Worm (Caenorhabditis elegans) whole organism, L4 larva: ENCODE results near the gene Y22D7AL.7.
A peak's percentile ranks its signal among the peaks of the same experiment; 100 is the strongest.

ENCODE experiments used
- F44E2.7 ChIP-seq: fragments of 200-800 bp; sonication (Bioruptor generic); IDR thresholded peaks from 2 replicates; pipeline ENCODE4 v2.1.2; 2022; ENCODE audit warnings: missing genetic modification characterization, missing compliant biosample characterization
- F49E8.2 ChIP-seq: sonication (generic microtip); optimal IDR thresholded peaks from 2 replicates; lab custom pipeline; 2016; ENCODE audit warnings: missing compliant biosample characterization, mild to moderate bottlenecking, missing genetic modification characterization, borderline replicate concordance
- T26A8.4 ChIP-seq: fragments of 200-800 bp; sonication (Bioruptor generic); IDR thresholded peaks from 2 replicates; pipeline ENCODE4 v1.3.6; 2022; ENCODE audit warnings: missing genetic modification characterization, missing compliant biosample characterization
- Y105C5A.15 ChIP-seq: fragments of 200-800 bp; sonication (Bioruptor generic); IDR thresholded peaks from 2 replicates; pipeline ENCODE4 v1.3.6; 2022; ENCODE audit warnings: missing genetic modification characterization, missing compliant biosample characterization
- Y5F2A.4 ChIP-seq: fragments of 200-800 bp; sonication (Bioruptor generic); optimal IDR thresholded peaks from 2 replicates; lab custom pipeline; 2018; ENCODE audit warnings: mild to moderate bottlenecking, missing genetic modification characterization, missing compliant biosample characterization
- Y75B8A.6 ChIP-seq: fragments of 200-800 bp; sonication (Bioruptor generic); IDR thresholded peaks from 2 replicates; pipeline ENCODE4 v1.3.6; 2022; ENCODE audit warnings: missing genetic modification reagents, missing genetic modification characterization, missing compliant biosample characterization
- aha-1 ChIP-seq: fragments of 150-350 bp; peaks from one replicate; lab custom pipeline; 2014; ENCODE audit warnings: missing biosample characterization, missing genetic modification characterization
- ama-1 ChIP-seq: fragments of 150-350 bp; optimal IDR thresholded peaks from 2 replicates; lab custom pipeline; 2014; ENCODE audit warnings: inconsistent platforms, mixed read lengths
- attf-4 ChIP-seq: sonication (generic microtip); optimal IDR thresholded peaks from 3 replicates; lab custom pipeline; 2017; ENCODE audit warnings: missing biosample characterization, missing genetic modification characterization
- ceh-20 ChIP-seq: fragments of 200-800 bp; sonication (Bioruptor generic); IDR thresholded peaks from 2 replicates; pipeline ENCODE4 v1.3.6; 2022; ENCODE audit warnings: missing genetic modification reagents, missing genetic modification characterization, missing compliant biosample characterization
- ceh-28 ChIP-seq: fragments of 150-350 bp; optimal IDR thresholded peaks from 2 replicates; lab custom pipeline; 2014; ENCODE audit warnings: missing biosample characterization, missing genetic modification reagents, missing genetic modification characterization
- ces-1 ChIP-seq: fragments of 150-350 bp; sonication (generic microtip); optimal IDR thresholded peaks from 4 replicates; lab custom pipeline; 2014; ENCODE audit warnings: missing biosample characterization, missing genetic modification reagents, missing genetic modification characterization
- cey-2 ChIP-seq: sonication (generic microtip); optimal IDR thresholded peaks from 3 replicates; lab custom pipeline; 2017; ENCODE audit warnings: missing genetic modification characterization, mild to moderate bottlenecking, missing compliant biosample characterization, antibody characterized with exemption, borderline replicate concordance; ENCODE audit not compliant: insufficient read depth
- ctbp-1 ChIP-seq: fragments of 200-800 bp; sonication (Bioruptor generic); IDR thresholded peaks from 2 replicates; pipeline ENCODE4 v1.3.6; 2022; ENCODE audit warnings: missing genetic modification reagents, missing genetic modification characterization, missing compliant biosample characterization
- daf-19 ChIP-seq: fragments of 200-800 bp; sonication (Bioruptor generic); conservative IDR thresholded peaks from 2 replicates; pipeline ENCODE4 v1.3.6; 2022; ENCODE audit warnings: missing genetic modification characterization, missing compliant biosample characterization
- daf-8 ChIP-seq: fragments of 200-800 bp; sonication (Bioruptor generic); IDR thresholded peaks from 2 replicates; pipeline ENCODE4 v1.3.6; 2022; ENCODE audit warnings: missing genetic modification characterization, missing compliant biosample characterization
- lin-13 ChIP-seq: fragments of 150-350 bp; optimal IDR thresholded peaks from 2 replicates; lab custom pipeline; 2014; ENCODE audit warnings: missing biosample characterization, missing genetic modification reagents, missing genetic modification characterization
- lin-38 ChIP-seq: fragments of 200-800 bp; sonication (Bioruptor generic); IDR thresholded peaks from 2 replicates; pipeline ENCODE4 v1.3.6; 2022; ENCODE audit warnings: missing genetic modification reagents, missing genetic modification characterization, missing compliant biosample characterization
- madf-9 ChIP-seq: fragments of 200-800 bp; sonication (Bioruptor generic); conservative IDR thresholded peaks from 2 replicates; pipeline ENCODE4 v1.3.6; 2022; ENCODE audit warnings: missing genetic modification reagents, missing genetic modification characterization, missing compliant biosample characterization
- mes-2 ChIP-seq: sonication (generic microtip); optimal IDR thresholded peaks from 2 replicates; lab custom pipeline; 2016; ENCODE audit warnings: missing genotype, mild to moderate bottlenecking, missing genetic modification characterization, missing compliant biosample characterization; ENCODE audit not compliant: poor library complexity, severe bottlenecking
- mxl-3 ChIP-seq: fragments of 200-800 bp; sonication (Bioruptor generic); optimal IDR thresholded peaks from 2 replicates; lab custom pipeline; 2018; ENCODE audit warnings: mild to moderate bottlenecking, missing genetic modification characterization, missing compliant biosample characterization
- nhr-11 ChIP-seq: fragments of 150-350 bp; optimal IDR thresholded peaks from 2 replicates; lab custom pipeline; 2014; ENCODE audit warnings: missing biosample characterization, missing genetic modification characterization
- nhr-41 ChIP-seq: fragments of 200-800 bp; sonication (Bioruptor generic); IDR thresholded peaks from 2 replicates; pipeline ENCODE4 v1.3.6; 2022; ENCODE audit warnings: missing genetic modification reagents, missing genetic modification characterization, missing compliant biosample characterization
- nhr-76 ChIP-seq: fragments of 150-350 bp; optimal IDR thresholded peaks from 2 replicates; lab custom pipeline; 2014; ENCODE audit warnings: missing biosample characterization, missing genetic modification characterization
- nhr-77 ChIP-seq: fragments of 150-350 bp; optimal IDR thresholded peaks from 2 replicates; lab custom pipeline; 2014; ENCODE audit warnings: missing biosample characterization, missing genetic modification characterization
- php-3 ChIP-seq: fragments of 200-800 bp; sonication (Bioruptor generic); IDR thresholded peaks from 2 replicates; pipeline ENCODE4 v1.3.6; 2022; ENCODE audit warnings: missing genetic modification reagents, missing genetic modification characterization, missing compliant biosample characterization
- rbr-2 ChIP-seq: sonication (generic microtip); optimal IDR thresholded peaks from 2 replicates; lab custom pipeline; 2016; ENCODE audit warnings: missing genotype, missing genetic modification characterization, missing compliant biosample characterization
- sdz-12 ChIP-seq: fragments of 200-800 bp; sonication (Bioruptor generic); optimal IDR thresholded peaks from 2 replicates; lab custom pipeline; 2018; ENCODE audit warnings: mild to moderate bottlenecking, missing genetic modification characterization, missing compliant biosample characterization
- set-16 ChIP-seq: fragments of 200-800 bp; sonication (Bioruptor generic); IDR thresholded peaks from 2 replicates; pipeline ENCODE4 v1.3.6; 2022; ENCODE audit warnings: missing genetic modification reagents, missing genetic modification characterization, missing compliant biosample characterization
- spr-1 ChIP-seq: sonication (generic microtip); optimal IDR thresholded peaks from 2 replicates; lab custom pipeline; 2016; ENCODE audit warnings: mild to moderate bottlenecking, missing genetic modification characterization, missing compliant biosample characterization
- spr-3 ChIP-seq: fragments of 200-800 bp; sonication (Bioruptor generic); optimal IDR thresholded peaks from 2 replicates; lab custom pipeline; 2018; ENCODE audit warnings: mild to moderate bottlenecking, missing genetic modification characterization, missing compliant biosample characterization
- tra-1 ChIP-seq: fragments of 200-800 bp; sonication (Bioruptor generic); IDR thresholded peaks from 2 replicates; pipeline ENCODE4 v1.3.6; 2022; ENCODE audit warnings: missing genetic modification reagents, missing genetic modification characterization, missing compliant biosample characterization
- unc-130 ChIP-seq: sonication (generic microtip); optimal IDR thresholded peaks from 2 replicates; lab custom pipeline; 2016; ENCODE audit warnings: missing genetic modification reagents, missing genetic modification characterization, missing compliant biosample characterization
- zip-11 ChIP-seq: fragments of 200-800 bp; sonication (Bioruptor generic); IDR thresholded peaks from 2 replicates; pipeline ENCODE4 v1.3.6; 2022; ENCODE audit warnings: missing genetic modification characterization, missing compliant biosample characterization
- ztf-7 ChIP-seq: fragments of 150-350 bp; optimal IDR thresholded peaks from 2 replicates; lab custom pipeline; 2014; ENCODE audit warnings: missing biosample characterization, missing genetic modification characterization

The Y22D7AL.7 gene

DNA sequence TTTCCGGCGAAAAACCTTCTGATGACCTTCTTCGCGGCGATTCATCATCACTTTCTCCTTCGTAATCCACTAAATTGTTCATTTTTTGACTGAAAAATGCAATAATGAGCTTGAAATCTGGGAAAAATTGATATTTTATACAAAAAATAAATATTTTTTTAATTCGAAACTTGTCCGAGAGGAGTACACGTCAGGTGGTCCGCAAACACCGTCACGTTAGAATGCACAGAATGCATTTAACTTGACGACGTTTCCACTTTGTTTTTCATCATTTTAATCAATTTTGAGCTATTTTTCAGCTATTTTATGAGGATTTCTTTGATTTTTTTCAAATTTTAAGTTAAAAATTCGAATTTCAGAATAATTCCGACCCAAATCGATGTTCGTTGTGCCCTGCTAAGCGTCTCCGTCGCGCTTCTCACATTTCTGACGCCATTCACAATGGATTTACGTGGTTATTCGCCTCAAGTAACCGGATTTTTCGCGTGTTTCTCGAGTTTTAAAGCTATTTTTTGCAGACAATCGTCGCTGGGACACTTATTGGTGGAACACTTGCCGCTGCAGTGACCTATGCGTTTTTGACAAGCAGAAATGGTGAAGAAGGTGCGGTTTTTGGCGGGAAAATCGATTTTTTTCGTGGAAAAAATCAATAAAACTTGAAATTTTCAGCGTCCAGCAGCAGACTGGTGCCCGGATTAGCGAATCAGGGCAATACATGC lies 18.0 kb upstream of the Y22D7AL.7 start, which contains the start of the genes eelo-1 and Y67D2.2 (continued):
- no peak for TF ChIP-seq sdz-12 (GFP tag; lab: Kevin White, UChicago)

DNA sequence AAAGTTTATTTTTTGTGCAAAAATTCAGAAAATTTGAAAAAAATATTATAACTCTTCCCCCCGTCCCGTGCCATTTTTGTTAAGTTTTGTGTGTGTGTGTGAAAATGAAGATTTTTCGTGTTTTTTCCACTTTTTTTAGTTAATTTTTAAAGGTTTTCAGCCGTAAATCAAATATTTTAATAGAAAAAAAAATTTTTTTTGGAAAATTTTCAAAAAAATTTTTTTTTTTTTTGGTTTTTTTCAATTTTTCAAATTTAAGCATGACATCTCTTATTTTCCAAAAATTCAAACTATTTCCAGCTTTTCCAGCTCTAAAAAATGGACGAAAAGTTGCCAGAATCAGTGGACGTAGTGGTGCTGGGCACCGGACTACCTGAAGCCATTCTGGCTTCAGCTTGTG lies 6.5 kb upstream of the Y22D7AL.7 start, which contains the start of gene rep-1:
Gene rep-1, plus strand, starts transcription at position 301 of the 400 bp plus-strand sequence.
- no peak for TF ChIP-seq ztf-7 (tag; lab: Kevin White, UChicago)
- no peak for TF ChIP-seq nhr-77
- TF ChIP-seq rbr-2 (tag; lab: Kevin White, UChicago): no peak
- TF ChIP-seq F49E8.2 (tag; lab: Kevin White, UChicago): no peak
- TF ChIP-seq ces-1: no peak
- TF ChIP-seq zip-11 (GFP tag; lab: Robert Waterston, UW): no peak
- TF ChIP-seq aha-1 (tag; lab: Kevin White, UChicago): no peak
- no peak for TF ChIP-seq Y5F2A.4
- no peak for TF ChIP-seq nhr-76 (tag; lab: Kevin White, UChicago)
- TF ChIP-seq daf-19 (GFP tag; lab: Robert Waterston, UW): no peak
- TF ChIP-seq spr-3: no peak
- TF ChIP-seq nhr-11 (tag; lab: Kevin White, UChicago): no peak
- no peak for TF ChIP-seq php-3 (GFP tag; lab: Robert Waterston, UW)
- TF ChIP-seq Y75B8A.6 (GFP tag; lab: Robert Waterston, UW): no peak
- no peak for TF ChIP-seq attf-4 (tag; lab: Kevin White, UChicago)
- no peak for TF ChIP-seq F44E2.7 (GFP tag; lab: Robert Waterston, UW)

DNA sequence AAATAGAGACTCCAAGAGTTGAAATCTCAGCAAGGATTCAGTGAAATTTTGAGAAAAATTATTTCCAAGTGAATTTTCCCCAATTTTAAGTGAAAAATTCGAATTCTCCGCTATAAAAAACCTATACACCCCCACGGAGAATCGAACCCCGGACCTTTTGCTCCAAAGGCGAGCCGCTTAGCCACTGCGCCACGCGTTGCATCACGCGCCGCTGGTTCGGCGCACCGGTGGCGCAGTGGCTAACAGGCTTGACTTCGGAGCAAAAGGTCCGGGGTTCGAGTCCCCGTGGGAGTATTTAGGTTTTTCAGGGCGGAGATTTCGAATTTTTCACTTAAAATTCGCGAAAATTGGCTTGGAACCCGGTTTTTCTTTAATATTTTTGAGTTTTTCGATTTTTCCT lies 900 bp upstream of the Y22D7AL.7 start:
- TF ChIP-seq mxl-3 (GFP tag; lab: Kevin White, UChicago): no peak
- TF ChIP-seq spr-1: no peak
- TF ChIP-seq Y105C5A.15 (GFP tag; lab: Robert Waterston, UW): 0 out of 2 replicates have a peak, but pooled peaks have one; percentile 11
- TF ChIP-seq ztf-7 (tag; lab: Kevin White, UChicago): no peak
- TF ChIP-seq unc-130: no peak
- TF ChIP-seq T26A8.4 (GFP tag; lab: Robert Waterston, UW): no peak
- 0 out of 2 replicates have a peak, but pooled peaks have one; percentile 14 for TF ChIP-seq lin-38 (GFP tag; lab: Robert Waterston, UW)
- TF ChIP-seq spr-3: no peak
- no peak for TF ChIP-seq tra-1 (GFP tag; lab: Robert Waterston, UW)
- TF ChIP-seq nhr-41 (GFP tag; lab: Robert Waterston, UW): no peak
- no peak for TF ChIP-seq madf-9 (GFP tag; lab: Robert Waterston, UW)
- TF ChIP-seq set-16: peak; percentile 77
- TF ChIP-seq daf-8 (GFP tag; lab: Robert Waterston, UW): no peak
- TF ChIP-seq ceh-20 (GFP tag; lab: Robert Waterston, UW): no peak
- TF ChIP-seq, all 104 proteins: peak for 3

DNA sequence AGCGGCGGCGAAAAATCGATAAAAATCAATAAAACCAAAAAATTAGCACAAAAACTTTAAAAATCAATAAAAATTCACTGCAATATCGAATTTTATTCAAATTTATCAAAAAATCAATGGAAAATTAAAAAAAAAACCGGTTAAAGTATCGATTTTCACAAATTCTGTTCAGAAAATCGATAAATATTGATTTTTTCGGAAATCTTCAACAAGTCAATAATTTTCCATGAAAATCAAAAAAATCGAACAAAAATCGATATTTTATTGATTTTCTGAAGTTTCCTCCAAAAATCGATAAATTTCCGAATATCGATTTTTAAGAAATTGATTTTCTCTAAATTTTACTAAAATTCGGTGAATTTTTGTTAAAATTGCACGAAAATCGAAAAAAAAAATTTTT lies 2.0 kb downstream of the Y22D7AL.7 start:
- TF ChIP-seq ceh-28 (peak; percentile 92), nhr-41 (GFP tag; lab: Robert Waterston, UW) (no peak)
- TF ChIP-seq, all 104 proteins: peak for 1

DNA sequence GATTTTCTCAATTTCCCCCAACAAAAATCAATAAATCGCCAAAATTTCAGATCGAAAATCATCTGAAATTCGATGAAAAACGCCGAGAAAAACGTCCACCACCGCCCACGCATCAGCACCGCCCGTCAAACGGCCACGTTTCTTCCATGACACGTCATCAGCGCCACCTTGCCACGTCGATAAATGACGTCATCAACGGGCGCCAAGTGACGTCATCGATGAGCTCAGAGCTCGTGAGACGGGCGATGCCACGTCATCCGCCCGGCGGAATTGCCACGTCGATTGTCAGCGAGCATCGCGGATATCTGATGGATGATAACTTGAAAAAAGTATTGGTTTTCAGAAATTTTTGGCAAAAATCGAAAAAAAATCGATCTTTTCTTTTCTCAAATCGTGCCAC lies 2.5 kb downstream of the Y22D7AL.7 start:
- TF ChIP-seq set-16 (peak; percentile 50), daf-8 (GFP tag; lab: Robert Waterston, UW) (no peak), ctbp-1 (GFP tag; lab: Robert Waterston, UW) (no peak), mes-2 (tag; lab: Kevin White, UChicago) (no peak), lin-13 (GFP tag; lab: Kevin White, UChicago) (no peak), cey-2 (tag; lab: Kevin White, UChicago) (no peak), ama-1 (lab: Kevin White, UChicago) (no peak)
